Worm (Caenorhabditis elegans) whole organism, L2 larva: ENCODE data around the gene lgc-56.
A peak's percentile ranks its signal among the peaks of the same experiment; 100 is the strongest.

Source experiments
- C34F6.9 ChIP-seq: fragments of 150-350 bp; optimal IDR thresholded peaks from 2 replicates; lab custom pipeline; 2014; ENCODE audit warnings: missing biosample characterization, missing genetic modification characterization
- F13H6.1 ChIP-seq: sonication (generic microtip); optimal IDR thresholded peaks from 2 replicates; lab custom pipeline; 2016; ENCODE audit warnings: missing genetic modification characterization, missing compliant biosample characterization
- R02D3.7 ChIP-seq: fragments of 150-350 bp; optimal IDR thresholded peaks from 2 replicates; lab custom pipeline; 2014; ENCODE audit warnings: missing biosample characterization, missing genetic modification characterization
- Y55F3AM.14 ChIP-seq: fragments of 200-800 bp; sonication (Bioruptor generic); optimal IDR thresholded peaks from 2 replicates; lab custom pipeline; 2018; ENCODE audit warnings: mild to moderate bottlenecking, missing genetic modification characterization, missing compliant biosample characterization
- alr-1 ChIP-seq: fragments of 150-350 bp; optimal IDR thresholded peaks from 2 replicates; lab custom pipeline; 2014; ENCODE audit warnings: missing biosample characterization, missing genetic modification characterization
- blmp-1 ChIP-seq: sonication (generic microtip); optimal IDR thresholded peaks from 2 replicates; lab custom pipeline; 2017; ENCODE audit warnings: missing genetic modification characterization, mild to moderate bottlenecking, missing compliant biosample characterization, antibody characterized with exemption, moderate library complexity; ENCODE audit not compliant: insufficient read depth
- ceh-16 ChIP-seq: fragments of 150-350 bp; optimal IDR thresholded peaks from 2 replicates; lab custom pipeline; 2014; ENCODE audit warnings: missing biosample characterization, missing genetic modification characterization
- ceh-82 ChIP-seq: fragments of 150-350 bp; optimal IDR thresholded peaks from 2 replicates; lab custom pipeline; 2014; ENCODE audit warnings: missing biosample characterization, missing genetic modification characterization
- crh-2 ChIP-seq: sonication (generic microtip); optimal IDR thresholded peaks from 2 replicates; lab custom pipeline; 2017; ENCODE audit warnings: missing biosample characterization, missing genetic modification characterization
- elt-1 ChIP-seq: fragments of 150-350 bp; optimal IDR thresholded peaks from 2 replicates; lab custom pipeline; 2014; ENCODE audit warnings: missing biosample characterization, missing genetic modification characterization
- fos-1 ChIP-seq: fragments of 150-350 bp; optimal IDR thresholded peaks from 2 replicates; lab custom pipeline; 2014; ENCODE audit warnings: missing biosample characterization, missing genetic modification characterization
- gmeb-1 ChIP-seq: fragments of 150-350 bp; optimal IDR thresholded peaks from 2 replicates; lab custom pipeline; 2014; ENCODE audit warnings: missing biosample characterization, missing genetic modification characterization
- lin-11 ChIP-seq: fragments of 150-350 bp; sonication (generic microtip); optimal IDR thresholded peaks from 2 replicates; lab custom pipeline; 2014; ENCODE audit warnings: missing biosample characterization, missing genetic modification characterization, inconsistent platforms, mixed read lengths
- lin-13 ChIP-seq: fragments of 150-350 bp; optimal IDR thresholded peaks from 2 replicates; lab custom pipeline; 2014; ENCODE audit warnings: missing biosample characterization, missing genetic modification reagents, missing genetic modification characterization
- lin-39 ChIP-seq: fragments of 150-350 bp; optimal IDR thresholded peaks from 2 replicates; lab custom pipeline; 2014; ENCODE audit warnings: missing biosample characterization, missing genetic modification reagents, missing genetic modification characterization
- lsy-2 ChIP-seq, 2 experiments: fragments of 150-350 bp in 1 of 2; sonication (generic microtip) in 1 of 2; optimal IDR thresholded peaks; 2 replicates each; lab custom pipeline; 2014 to 2017; ENCODE audit warnings: missing biosample characterization in 2 of 2, missing genetic modification characterization in 2 of 2
- mbf-1 ChIP-seq: sonication (generic microtip); optimal IDR thresholded peaks from 2 replicates; lab custom pipeline; 2017; ENCODE audit warnings: missing biosample characterization, missing genetic modification characterization
- mdl-1 ChIP-seq, 2 experiments: fragments of 150-350 bp in 1 of 2; sonication (generic microtip) in 1 of 2; optimal IDR thresholded peaks; 2 replicates each; lab custom pipeline; 2017; ENCODE audit warnings: missing biosample characterization in 2 of 2, missing genetic modification characterization in 2 of 2
- nhr-10 ChIP-seq: sonication (generic microtip); optimal IDR thresholded peaks from 2 replicates; lab custom pipeline; 2017; ENCODE audit warnings: missing biosample characterization, missing genetic modification characterization
- nhr-11 ChIP-seq: fragments of 150-350 bp; optimal IDR thresholded peaks from 2 replicates; lab custom pipeline; 2014; ENCODE audit warnings: missing biosample characterization, missing genetic modification characterization
- nhr-12 ChIP-seq: fragments of 150-350 bp; optimal IDR thresholded peaks from 2 replicates; lab custom pipeline; 2014; ENCODE audit warnings: missing biosample characterization, missing genetic modification characterization
- nhr-129 ChIP-seq: fragments of 150-350 bp; optimal IDR thresholded peaks from 2 replicates; lab custom pipeline; 2014; ENCODE audit warnings: missing biosample characterization, missing genetic modification characterization
- nhr-21 ChIP-seq: fragments of 150-350 bp; optimal IDR thresholded peaks from 2 replicates; lab custom pipeline; 2014; ENCODE audit warnings: missing biosample characterization, missing genetic modification characterization
- nhr-237 ChIP-seq: fragments of 150-350 bp; optimal IDR thresholded peaks from 2 replicates; lab custom pipeline; 2014; ENCODE audit warnings: missing biosample characterization, missing genetic modification characterization
- nhr-25 ChIP-seq: fragments of 150-350 bp; sonication (generic microtip); optimal IDR thresholded peaks from 3 replicates; lab custom pipeline; 2014; ENCODE audit warnings: missing biosample characterization, missing genetic modification characterization
- nhr-6 ChIP-seq: fragments of 150-350 bp; optimal IDR thresholded peaks from 2 replicates; lab custom pipeline; 2014; ENCODE audit warnings: missing biosample characterization, missing genetic modification characterization
- peb-1 ChIP-seq: fragments of 150-350 bp; optimal IDR thresholded peaks from 2 replicates; lab custom pipeline; 2014; ENCODE audit warnings: missing biosample characterization, missing genetic modification characterization
- sem-4 ChIP-seq: fragments of 150-350 bp; optimal IDR thresholded peaks from 2 replicates; lab custom pipeline; 2014; ENCODE audit warnings: missing biosample characterization, missing genetic modification reagents, missing genetic modification characterization
- skn-1 ChIP-seq: sonication (generic microtip); optimal IDR thresholded peaks from 2 replicates; lab custom pipeline; 2017; ENCODE audit warnings: missing biosample characterization, missing genetic modification characterization
- sma-3 ChIP-seq: sonication (generic microtip); optimal IDR thresholded peaks from 2 replicates; lab custom pipeline; 2016; ENCODE audit warnings: missing genetic modification reagents, missing genetic modification characterization, missing compliant biosample characterization
- sma-9 ChIP-seq, 2 experiments: fragments of 150-350 bp in 1 of 2; sonication (generic microtip) in 1 of 2; optimal IDR thresholded peaks; 2 replicates each; lab custom pipeline; 2014 to 2016; ENCODE audit warnings: missing genetic modification characterization in 2 of 2, mild to moderate bottlenecking in 1 of 2, missing biosample characterization in 1 of 2, missing compliant biosample characterization in 1 of 2, missing genetic modification reagents in 1 of 2, moderate library complexity in 1 of 2
- snpc-4 ChIP-seq: fragments of 150-350 bp; optimal IDR thresholded peaks from 2 replicates; lab custom pipeline; 2014; ENCODE audit warnings: missing biosample characterization, missing genetic modification characterization
- unc-39 ChIP-seq: fragments of 150-350 bp; optimal IDR thresholded peaks from 2 replicates; lab custom pipeline; 2014; ENCODE audit warnings: missing biosample characterization, missing genetic modification characterization
- unc-55 ChIP-seq: fragments of 150-350 bp; sonication (generic microtip); optimal IDR thresholded peaks from 3 replicates; lab custom pipeline; 2014; ENCODE audit warnings: missing biosample characterization, missing genetic modification reagents, missing genetic modification characterization
- ztf-11 ChIP-seq: sonication (generic microtip); optimal IDR thresholded peaks from 2 replicates; lab custom pipeline; 2017; ENCODE audit warnings: missing biosample characterization, missing genetic modification characterization

Gene lgc-56

ce11 chrII:5130081-5130480, at the start of gene lgc-56:
lgc-56 (plus strand) TSS chrII:5130381.
- no peak for TF ChIP-seq lin-39
- TF ChIP-seq C34F6.9 (tag; lab: Kevin White, UChicago): no peak
- TF ChIP-seq sem-4 (tag; lab: Kevin White, UChicago): no peak
- no peak for TF ChIP-seq R02D3.7
- TF ChIP-seq nhr-6: no peak
- no peak for TF ChIP-seq lin-11 (tag; lab: Kevin White, UChicago)
- no peak for TF ChIP-seq elt-1 (tag; lab: Kevin White, UChicago)
- TF ChIP-seq ceh-82 (tag; lab: Kevin White, UChicago): no peak
- no peak for TF ChIP-seq ztf-11 (tag; lab: Kevin White, UChicago)
- TF ChIP-seq ceh-16 (tag; lab: Kevin White, UChicago): no peak
- TF ChIP-seq nhr-10 (tag; lab: Kevin White, UChicago): no peak
- no peak for TF ChIP-seq sma-3 (GFP tag; lab: Kevin White, UChicago)
- TF ChIP-seq skn-1 (tag; lab: Kevin White, UChicago): no peak
- TF ChIP-seq fos-1 (tag; lab: Kevin White, UChicago): no peak
- TF ChIP-seq F13H6.1: no peak
- TF ChIP-seq unc-39 (tag; lab: Kevin White, UChicago): no peak
- no peak for TF ChIP-seq crh-2 (tag; lab: Kevin White, UChicago)
- TF ChIP-seq nhr-237 (tag; lab: Kevin White, UChicago): no peak
- TF ChIP-seq mdl-1 (tag; optimal IDR thresholded peaks at IDR 0.05; lab: Kevin White, UChicago): no peak

- no peak for TF ChIP-seq mdl-1 (tag; optimal IDR thresholded peaks at IDR 0.05; lab: Kevin White, UChicago)
- peak; percentile 47 for TF ChIP-seq nhr-129 (tag; lab: Kevin White, UChicago)
- no peak for TF ChIP-seq nhr-12 (tag; lab: Kevin White, UChicago)
- TF ChIP-seq nhr-6: peak; percentile 46
- TF ChIP-seq sma-3 (GFP tag; lab: Kevin White, UChicago): peak; percentile 43
- peak; percentile 18 for TF ChIP-seq F13H6.1
- TF ChIP-seq Y55F3AM.14: no peak
- peak; percentile 42 for TF ChIP-seq fos-1 (tag; lab: Kevin White, UChicago)
- TF ChIP-seq crh-2 (tag; lab: Kevin White, UChicago): peak; percentile 76
- peak; percentile 57 for TF ChIP-seq C34F6.9 (tag; lab: Kevin White, UChicago)
- peak; percentile 30 for TF ChIP-seq lin-13 (GFP tag; lab: Kevin White, UChicago)
- TF ChIP-seq blmp-1 (tag; lab: Kevin White, UChicago): no peak
- TF ChIP-seq gmeb-1 (tag; lab: Kevin White, UChicago): peak; percentile 81
- TF ChIP-seq unc-55 (GFP tag; lab: Kevin White, UChicago): peak; percentile 49
- peak; percentile 38 for TF ChIP-seq sma-9 (GFP tag; optimal IDR thresholded peaks at IDR 0.05; lab: Kevin White, UChicago)
- no peak for TF ChIP-seq sma-9 (tag; optimal IDR thresholded peaks at IDR 0.05; lab: Kevin White, UChicago)
- no peak for TF ChIP-seq alr-1
- no peak for TF ChIP-seq peb-1
- peak; percentile 44 for TF ChIP-seq nhr-21 (tag; lab: Kevin White, UChicago)
- peak; percentile 41 for TF ChIP-seq ceh-16 (tag; lab: Kevin White, UChicago)
- peak; percentile 85 for TF ChIP-seq nhr-25 (tag; lab: Kevin White, UChicago)
- TF ChIP-seq lsy-2 (tag; optimal IDR thresholded peaks at IDR 0.05; lab: Kevin White, UChicago): peak in 1 of 2 experiments; percentile 71
These were observed 48.9 kb upstream of the lgc-56 start, which contains the start of gene dsh-2 for ce11 chrII:5081124-5081913. dsh-2 (minus strand) TSS chrII:5081174.

ce11 chrII:5083341-5083740, 46.8 kb upstream of the lgc-56 start, which contains the start of gene C04G6.4:
C04G6.4 (minus strand) TSS chrII:5083441.
- TF ChIP-seq mbf-1 (tag; lab: Kevin White, UChicago): no peak
- TF ChIP-seq snpc-4 (tag; lab: Kevin White, UChicago): no peak
- TF ChIP-seq C34F6.9 (tag; lab: Kevin White, UChicago): no peak
- no peak for TF ChIP-seq F13H6.1
- TF ChIP-seq gmeb-1 (tag; lab: Kevin White, UChicago): no peak
- no peak for TF ChIP-seq lin-39

- TF ChIP-seq nhr-12 (tag; lab: Kevin White, UChicago) (no peak), fos-1 (tag; lab: Kevin White, UChicago) (peak; percentile 31), nhr-11 (no peak)
These were observed 46.0 kb upstream of the lgc-56 start for ce11 chrII:5084225-5084624.
